Worm (Caenorhabditis elegans) whole organism, L4 larva: ENCODE measurements around the gene H35N09.2.
A peak's percentile ranks its signal among the peaks of the same experiment; 100 is the strongest.
"Not testable (repeated sequence)": the region's sequence is repeated elsewhere in the genome, so short reads cannot be mapped to it uniquely, and the experiment has no call there.

Experiments
- R02D3.7 ChIP-seq: fragments of 150-350 bp; sonication (generic microtip); optimal IDR thresholded peaks from 3 replicates; lab custom pipeline; 2014; ENCODE audit warnings: missing biosample characterization, missing genetic modification characterization
- Y48G9A.11 ChIP-seq: fragments of 200-800 bp; sonication (Bioruptor generic); IDR thresholded peaks from 2 replicates; pipeline ENCODE4 v1.3.6; 2022; ENCODE audit warnings: missing genetic modification reagents, missing genetic modification characterization, missing compliant biosample characterization
- Y75B8A.6 ChIP-seq: fragments of 200-800 bp; sonication (Bioruptor generic); IDR thresholded peaks from 2 replicates; pipeline ENCODE4 v1.3.6; 2022; ENCODE audit warnings: missing genetic modification reagents, missing genetic modification characterization, missing compliant biosample characterization
- ZK337.2 ChIP-seq: fragments of 200-800 bp; sonication (Bioruptor generic); IDR thresholded peaks from 2 replicates; pipeline ENCODE4 v1.3.6; 2022; ENCODE audit warnings: missing genetic modification reagents, missing genetic modification characterization, missing compliant biosample characterization
- ZK546.5 ChIP-seq, 2 experiments: sonication (generic microtip); optimal IDR thresholded peaks; 2 replicates each; lab custom pipeline; 2017; ENCODE audit warnings: missing biosample characterization in 2 of 2, missing genetic modification characterization in 2 of 2
- ama-1 ChIP-seq: fragments of 150-350 bp; optimal IDR thresholded peaks from 2 replicates; lab custom pipeline; 2014; ENCODE audit warnings: inconsistent platforms, mixed read lengths
- arid-1 ChIP-seq: fragments of 200-800 bp; sonication (Bioruptor generic); conservative IDR thresholded peaks from 2 replicates; pipeline ENCODE4 v1.3.6; 2022; ENCODE audit warnings: missing genetic modification reagents, missing genetic modification characterization, missing compliant biosample characterization
- ceh-20 ChIP-seq: fragments of 200-800 bp; sonication (Bioruptor generic); IDR thresholded peaks from 2 replicates; pipeline ENCODE4 v1.3.6; 2022; ENCODE audit warnings: missing genetic modification reagents, missing genetic modification characterization, missing compliant biosample characterization
- ceh-28 ChIP-seq: fragments of 150-350 bp; optimal IDR thresholded peaks from 2 replicates; lab custom pipeline; 2014; ENCODE audit warnings: missing biosample characterization, missing genetic modification reagents, missing genetic modification characterization
- ces-1 ChIP-seq: fragments of 150-350 bp; sonication (generic microtip); optimal IDR thresholded peaks from 4 replicates; lab custom pipeline; 2014; ENCODE audit warnings: missing biosample characterization, missing genetic modification reagents, missing genetic modification characterization
- cey-2 ChIP-seq: sonication (generic microtip); optimal IDR thresholded peaks from 3 replicates; lab custom pipeline; 2017; ENCODE audit warnings: missing genetic modification characterization, mild to moderate bottlenecking, missing compliant biosample characterization, antibody characterized with exemption, borderline replicate concordance; ENCODE audit not compliant: insufficient read depth
- daf-12 ChIP-seq: fragments of 150-350 bp; optimal IDR thresholded peaks from 2 replicates; lab custom pipeline; 2014; ENCODE audit warnings: missing biosample characterization, missing genetic modification reagents, missing genetic modification characterization
- daf-16 ChIP-seq, 3 experiments: sonication (generic microtip); optimal IDR thresholded peaks; 2 replicates each; lab custom pipeline; 2016 to 2017; ENCODE audit warnings: missing genetic modification characterization in 3 of 3, missing genetic modification reagents in 3 of 3, mild to moderate bottlenecking in 2 of 3, missing compliant biosample characterization in 2 of 3, missing biosample characterization in 1 of 3, moderate library complexity in 1 of 3
- dmd-6 ChIP-seq: fragments of 200-800 bp; sonication (Bioruptor generic); IDR thresholded peaks from 2 replicates; pipeline ENCODE4 v1.3.6; 2022; ENCODE audit warnings: missing genetic modification reagents, missing genetic modification characterization, missing compliant biosample characterization
- egl-27 ChIP-seq: sonication (generic microtip); optimal IDR thresholded peaks from 3 replicates; lab custom pipeline; 2017; ENCODE audit warnings: missing biosample characterization, missing genetic modification reagents, missing genetic modification characterization
- gei-8 ChIP-seq: fragments of 200-800 bp; sonication (Bioruptor generic); optimal IDR thresholded peaks from 2 replicates; lab custom pipeline; 2018; ENCODE audit warnings: mild to moderate bottlenecking, missing genetic modification characterization, missing compliant biosample characterization
- hif-1 ChIP-seq, 2 experiments: sonication (generic microtip); optimal IDR thresholded peaks; 2 replicates each; lab custom pipeline; 2016 to 2017; ENCODE audit warnings: missing compliant biosample characterization in 2 of 2, missing genetic modification characterization in 2 of 2, missing genetic modification reagents in 2 of 2, missing genotype in 2 of 2, mild to moderate bottlenecking in 1 of 2
- hlh-11 ChIP-seq: fragments of 200-800 bp; sonication (Bioruptor generic); optimal IDR thresholded peaks from 2 replicates; lab custom pipeline; 2018; ENCODE audit warnings: mild to moderate bottlenecking, missing genetic modification characterization, missing compliant biosample characterization
- jun-1 ChIP-seq: fragments of 150-350 bp; optimal IDR thresholded peaks from 2 replicates; lab custom pipeline; 2014; ENCODE audit warnings: missing biosample characterization, missing genetic modification reagents, missing genetic modification characterization
- lim-7 ChIP-seq: fragments of 200-800 bp; sonication (Bioruptor generic); IDR thresholded peaks from 2 replicates; pipeline ENCODE4 v1.3.6; 2022; ENCODE audit warnings: missing genetic modification characterization, missing compliant biosample characterization
- lin-29 ChIP-seq: fragments of 200-800 bp; sonication (Bioruptor generic); IDR thresholded peaks from 2 replicates; pipeline ENCODE4 v1.3.6; 2022; ENCODE audit warnings: missing genetic modification reagents, missing genetic modification characterization, missing compliant biosample characterization
- lin-38 ChIP-seq: fragments of 200-800 bp; sonication (Bioruptor generic); IDR thresholded peaks from 2 replicates; pipeline ENCODE4 v1.3.6; 2022; ENCODE audit warnings: missing genetic modification reagents, missing genetic modification characterization, missing compliant biosample characterization
- madf-9 ChIP-seq: fragments of 200-800 bp; sonication (Bioruptor generic); conservative IDR thresholded peaks from 2 replicates; pipeline ENCODE4 v1.3.6; 2022; ENCODE audit warnings: missing genetic modification reagents, missing genetic modification characterization, missing compliant biosample characterization
- mdl-1 ChIP-seq, 2 experiments: fragments of 150-350 bp in 1 of 2; sonication (generic microtip) in 1 of 2; optimal IDR thresholded peaks; 2 replicates each; lab custom pipeline; 2014 to 2017; ENCODE audit warnings: missing biosample characterization in 2 of 2, missing genetic modification characterization in 2 of 2
- mdt-29 ChIP-seq: fragments of 200-800 bp; sonication (Bioruptor generic); IDR thresholded peaks from 2 replicates; pipeline ENCODE4 v1.3.6; 2022; ENCODE audit warnings: missing genetic modification reagents, missing genetic modification characterization, missing compliant biosample characterization
- mes-2 ChIP-seq: sonication (generic microtip); optimal IDR thresholded peaks from 2 replicates; lab custom pipeline; 2016; ENCODE audit warnings: missing genotype, mild to moderate bottlenecking, missing genetic modification characterization, missing compliant biosample characterization; ENCODE audit not compliant: poor library complexity, severe bottlenecking
- mxl-2 ChIP-seq: fragments of 200-800 bp; sonication (Bioruptor generic); conservative IDR thresholded peaks from 2 replicates; pipeline ENCODE4 v1.3.6; 2022; ENCODE audit warnings: missing genetic modification reagents, missing genetic modification characterization, missing compliant biosample characterization
- mxl-3 ChIP-seq: fragments of 200-800 bp; sonication (Bioruptor generic); optimal IDR thresholded peaks from 2 replicates; lab custom pipeline; 2018; ENCODE audit warnings: mild to moderate bottlenecking, missing genetic modification characterization, missing compliant biosample characterization
- nhr-10 ChIP-seq: fragments of 150-350 bp; optimal IDR thresholded peaks from 2 replicates; lab custom pipeline; 2014; ENCODE audit warnings: missing biosample characterization, missing genetic modification characterization
- nhr-102 ChIP-seq: sonication (generic microtip); optimal IDR thresholded peaks from 2 replicates; lab custom pipeline; 2016; ENCODE audit warnings: mild to moderate bottlenecking, missing genetic modification characterization, moderate library complexity, missing compliant biosample characterization
- nhr-11 ChIP-seq: fragments of 150-350 bp; optimal IDR thresholded peaks from 2 replicates; lab custom pipeline; 2014; ENCODE audit warnings: missing biosample characterization, missing genetic modification characterization
- nhr-111 ChIP-seq: fragments of 200-800 bp; sonication (Bioruptor generic); optimal IDR thresholded peaks from 2 replicates; lab custom pipeline; 2018; ENCODE audit warnings: mild to moderate bottlenecking, missing genetic modification characterization, missing compliant biosample characterization
- nhr-237 ChIP-seq: sonication (generic microtip); optimal IDR thresholded peaks from 2 replicates; lab custom pipeline; 2017; ENCODE audit warnings: missing biosample characterization, missing genetic modification characterization
- nhr-42 ChIP-seq: fragments of 200-800 bp; sonication (Bioruptor generic); IDR thresholded peaks from 2 replicates; pipeline ENCODE4 v1.3.6; 2022; ENCODE audit warnings: missing genetic modification characterization, missing compliant biosample characterization
- nhr-48 ChIP-seq: sonication (generic microtip); optimal IDR thresholded peaks from 2 replicates; lab custom pipeline; 2016; ENCODE audit warnings: mild to moderate bottlenecking, missing genetic modification characterization, missing compliant biosample characterization
- nhr-77 ChIP-seq: fragments of 150-350 bp; optimal IDR thresholded peaks from 2 replicates; lab custom pipeline; 2014; ENCODE audit warnings: missing biosample characterization, missing genetic modification characterization
- pqm-1 ChIP-seq: sonication (generic microtip); optimal IDR thresholded peaks from 2 replicates; lab custom pipeline; 2017; ENCODE audit warnings: missing biosample characterization, missing genetic modification characterization
- rbr-2 ChIP-seq: sonication (generic microtip); optimal IDR thresholded peaks from 2 replicates; lab custom pipeline; 2016; ENCODE audit warnings: missing genotype, missing genetic modification characterization, missing compliant biosample characterization
- saeg-2 ChIP-seq: fragments of 200-800 bp; sonication (Bioruptor generic); IDR thresholded peaks from 2 replicates; pipeline ENCODE4 v1.3.6; 2022; ENCODE audit warnings: missing genetic modification reagents, missing genetic modification characterization, missing compliant biosample characterization
- spr-1 ChIP-seq: sonication (generic microtip); optimal IDR thresholded peaks from 2 replicates; lab custom pipeline; 2016; ENCODE audit warnings: mild to moderate bottlenecking, missing genetic modification characterization, missing compliant biosample characterization
- spr-3 ChIP-seq: fragments of 200-800 bp; sonication (Bioruptor generic); optimal IDR thresholded peaks from 2 replicates; lab custom pipeline; 2018; ENCODE audit warnings: mild to moderate bottlenecking, missing genetic modification characterization, missing compliant biosample characterization
- tra-1 ChIP-seq: fragments of 200-800 bp; sonication (Bioruptor generic); IDR thresholded peaks from 2 replicates; pipeline ENCODE4 v1.3.6; 2022; ENCODE audit warnings: missing genetic modification reagents, missing genetic modification characterization, missing compliant biosample characterization
- unc-62 ChIP-seq, 3 experiments: fragments of 150-350 bp in 1 of 3; sonication (generic microtip); optimal IDR thresholded peaks in 2 of 3; peaks in 1 of 3; 1 replicate in 1 of 3; 2 replicates in 2 of 3; lab custom pipeline; 2014 to 2017; ENCODE audit warnings: missing biosample characterization in 3 of 3, missing genetic modification characterization in 3 of 3, missing genetic modification reagents in 3 of 3, missing genotype in 1 of 3
- vab-7 ChIP-seq: fragments of 200-800 bp; sonication (Bioruptor generic); IDR thresholded peaks from 2 replicates; pipeline ENCODE4 v1.3.6; 2022; ENCODE audit warnings: missing genetic modification reagents, missing genetic modification characterization, missing compliant biosample characterization
- zfp-2 ChIP-seq: sonication (generic microtip); optimal IDR thresholded peaks from 2 replicates; lab custom pipeline; 2016; ENCODE audit warnings: mild to moderate bottlenecking, missing genetic modification characterization, missing compliant biosample characterization
- zip-11 ChIP-seq: fragments of 200-800 bp; sonication (Bioruptor generic); IDR thresholded peaks from 2 replicates; pipeline ENCODE4 v1.3.6; 2022; ENCODE audit warnings: missing genetic modification characterization, missing compliant biosample characterization
- zip-2 ChIP-seq: fragments of 150-350 bp; optimal IDR thresholded peaks from 2 replicates; lab custom pipeline; 2014; ENCODE audit warnings: missing biosample characterization, missing genetic modification characterization

The H35N09.2 gene

DNA sequence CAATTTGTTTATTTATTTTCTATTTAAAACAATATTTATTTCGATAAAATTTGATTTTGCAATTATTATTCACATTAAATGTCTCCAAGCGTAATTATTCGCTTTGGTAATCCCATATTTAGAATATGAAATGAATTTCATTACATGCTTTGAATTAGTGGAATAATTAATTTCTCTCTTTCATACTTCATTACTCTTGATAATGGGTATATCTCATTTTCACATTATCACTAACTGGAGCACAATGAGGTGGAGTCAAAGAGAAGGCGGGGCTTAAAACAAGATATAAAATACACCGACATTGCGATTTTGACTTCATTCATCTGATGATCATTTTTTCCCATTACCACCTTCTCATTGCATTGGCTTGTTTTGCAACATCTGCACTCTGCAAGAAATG lies 5.7 kb upstream of the H35N09.2 start, which contains the start of gene K01A12.4:
K01A12.4 (plus strand) TSS at position 301 of the 400 bp plus-strand sequence.
- TF ChIP-seq mdt-29, dmd-6, Y48G9A.11 (GFP tag; lab: Robert Waterston, UW): not testable (repeated sequence)
- TF ChIP-seq, all 104 proteins: peak for 0; not testable (repeated sequence) for 104

DNA sequence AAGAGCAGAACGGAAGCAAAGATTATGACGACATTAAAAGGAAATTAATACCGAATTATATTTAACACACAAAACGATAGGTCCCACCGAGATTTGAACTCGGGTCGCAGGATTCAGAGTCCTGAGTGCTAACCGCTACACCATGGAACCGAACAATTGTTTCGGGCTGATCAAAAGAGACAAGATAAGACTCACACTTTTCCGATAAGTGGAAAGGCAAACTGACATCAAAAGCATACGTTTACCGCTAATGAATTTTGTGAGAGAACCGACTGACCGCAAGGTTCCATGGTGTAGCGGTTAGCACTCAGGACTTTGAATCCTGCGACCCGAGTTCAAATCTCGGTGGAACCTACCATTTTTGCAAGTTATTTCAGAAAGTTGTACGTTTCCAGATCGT lies 3.9 kb upstream of the H35N09.2 start:
- TF ChIP-seq nhr-237 (no peak), spr-1 (tag; lab: Kevin White, UChicago) (peak; percentile 5), cey-2 (tag; lab: Kevin White, UChicago) (no peak), nhr-11 (tag; lab: Kevin White, UChicago) (peak; percentile 38), daf-12 (tag; lab: Kevin White, UChicago) (no peak), nhr-111 (GFP tag; lab: Kevin White, UChicago) (peak; percentile 56), nhr-10 (tag; lab: Kevin White, UChicago) (no peak), ZK546.5 (tag; optimal IDR thresholded peaks at IDR 0.05; lab: Kevin White, UChicago) (no peak), vab-7 (GFP tag; lab: Robert Waterston, UW) (peak; percentile 91), spr-3 (peak; percentile 69), zip-11 (GFP tag; lab: Robert Waterston, UW) (no peak), zip-2 (peak; percentile 56), rbr-2 (tag; lab: Kevin White, UChicago) (peak; percentile 16), hlh-11 (no peak), lin-29 (GFP tag; lab: Robert Waterston, UW) (peak; percentile 60; the same call in 1 of the 2 replicates), mdl-1 (tag; optimal IDR thresholded peaks at IDR 0.05; lab: Kevin White, UChicago) (peak in 1 of 2 experiments; percentile 0), nhr-102 (tag; lab: Kevin White, UChicago) (peak; percentile 67), mes-2 (tag; lab: Kevin White, UChicago) (peak; percentile 37), lin-38 (no peak; the same call in none of the 2 replicates), R02D3.7 (tag; lab: Kevin White, UChicago) (no peak), saeg-2 (GFP tag; lab: Robert Waterston, UW) (peak; percentile 59; the same call in 1 of the 2 replicates), Y75B8A.6 (GFP tag; lab: Robert Waterston, UW) (0 out of 2 replicates have a peak, but pooled peaks have one; percentile 65), zfp-2 (tag; lab: Kevin White, UChicago) (no peak), ceh-28 (tag; lab: Kevin White, UChicago) (no peak), pqm-1 (tag; lab: Kevin White, UChicago) (peak; percentile 18), nhr-77 (no peak), ZK337.2 (GFP tag; lab: Robert Waterston, UW) (peak; percentile 67; the same call in 1 of the 2 replicates), mxl-3 (GFP tag; lab: Kevin White, UChicago) (no peak), egl-27 (no peak), unc-62 (GFP tag; optimal IDR thresholded peaks at IDR 0.05 in 1 of 2; lab: Kevin White, UChicago) (peak in 1 of 2 experiments; percentile 57), unc-62 (tag; optimal IDR thresholded peaks at IDR 0.05; lab: Kevin White, UChicago) (no peak), ama-1 (no peak), tra-1 (GFP tag; lab: Robert Waterston, UW) (peak; percentile 84), hif-1 (tag; optimal IDR thresholded peaks at IDR 0.05; lab: Kevin White, UChicago) (no peak), daf-16 (GFP tag; optimal IDR thresholded peaks at IDR 0.05; lab: Kevin White, UChicago) (peak; percentile 73 to 75), daf-16 (tag; optimal IDR thresholded peaks at IDR 0.05; lab: Kevin White, UChicago) (peak; percentile 73), mxl-2 (GFP tag; lab: Robert Waterston, UW) (peak; percentile 57; the same call in 1 of the 2 replicates), arid-1 (GFP tag; lab: Robert Waterston, UW) (no peak), ceh-20 (0 out of 2 replicates have a peak, but pooled peaks have one; percentile 28), gei-8 (no peak), nhr-48 (tag; lab: Kevin White, UChicago) (no peak), lim-7 (peak; percentile 85), nhr-42 (0 out of 2 replicates have a peak, but pooled peaks have one; percentile 65), ces-1 (GFP tag; lab: Kevin White, UChicago) (no peak), madf-9 (GFP tag; lab: Robert Waterston, UW) (peak; percentile 75), jun-1 (no peak)
